Fruit fly (Drosophila melanogaster) whole organism, embryonic: Measurements from ENCODE around the gene Idh3a.

Source experiments
- Ada2b ChIP-seq: fragments of 200-800 bp; sonication (Bioruptor generic); IDR thresholded peaks from 2 replicates; pipeline ENCODE4 v1.3.6; 2022; ENCODE audit warnings: missing biosample characterization, missing genetic modification characterization
- Asciz ChIP-seq: fragments of 200-800 bp; sonication (Bioruptor generic); optimal IDR thresholded peaks from 2 replicates; lab custom pipeline; 2017; ENCODE audit warnings: missing biosample characterization, mild to moderate bottlenecking, missing genetic modification characterization, missing genetic modification reagents
- Atf3 ChIP-seq: fragments of 200-800 bp; sonication (Bioruptor generic); optimal IDR thresholded peaks from 3 replicates; lab custom pipeline; 2016; ENCODE audit warnings: missing biosample characterization, missing genetic modification characterization
- Awh ChIP-seq: fragments of 200-800 bp; sonication (Bioruptor generic); IDR thresholded peaks from 2 replicates; pipeline ENCODE4, ENCODE4 v1.3.6; 2022; ENCODE audit warnings: missing biosample characterization, missing genetic modification characterization
- B-H2 ChIP-seq: fragments of 200-800 bp; sonication (Bioruptor generic); optimal IDR thresholded peaks from 2 replicates; lab custom pipeline; 2018; ENCODE audit warnings: missing biosample characterization, mild to moderate bottlenecking, missing genetic modification characterization
- BEAF-32 ChIP-seq: fragments of 200-800 bp; sonication (Bioruptor generic); optimal IDR thresholded peaks from 3 replicates; lab custom pipeline; 2017; ENCODE audit warnings: missing biosample characterization, missing genetic modification characterization, mild to moderate bottlenecking, moderate library complexity, missing genetic modification reagents
- Bdp1 ChIP-seq: fragments of 200-800 bp; sonication (Bioruptor generic); optimal IDR thresholded peaks from 3 replicates; lab custom pipeline; 2016; ENCODE audit warnings: missing biosample characterization, missing genetic modification characterization
- CG13296 ChIP-seq: fragments of 200-800 bp; sonication (Bioruptor generic); optimal IDR thresholded peaks from 3 replicates; lab custom pipeline; 2018; ENCODE audit warnings: missing biosample characterization, mild to moderate bottlenecking, missing genetic modification characterization
- CG13894 ChIP-seq: fragments of 200-800 bp; sonication (Bioruptor generic); optimal IDR thresholded peaks from 3 replicates; lab custom pipeline; 2018; ENCODE audit warnings: missing biosample characterization, mild to moderate bottlenecking, missing genetic modification characterization, moderate library complexity
- CG14667 ChIP-seq: fragments of 200-800 bp; sonication (Bioruptor generic); IDR thresholded peaks from 2 replicates; pipeline ENCODE4 v1.3.6; 2022; ENCODE audit warnings: missing biosample characterization, missing genetic modification characterization
- CG15514 ChIP-seq: fragments of 200-800 bp; sonication (Bioruptor generic); optimal IDR thresholded peaks from 3 replicates; lab custom pipeline; 2017; ENCODE audit warnings: missing biosample characterization, missing genetic modification characterization, mild to moderate bottlenecking, moderate library complexity, missing genetic modification reagents
- CG16779 ChIP-seq: fragments of 200-800 bp; sonication (Bioruptor generic); IDR thresholded peaks from 2 replicates; pipeline ENCODE4 v1.3.6; 2022; ENCODE audit warnings: missing biosample characterization, missing genetic modification characterization
- CG17328 ChIP-seq: fragments of 200-800 bp; sonication (Bioruptor generic); IDR thresholded peaks from 2 replicates; pipeline ENCODE4 v1.3.6; 2022; ENCODE audit warnings: missing biosample characterization, missing genetic modification characterization
- CG2199 ChIP-seq: fragments of 200-800 bp; sonication (Bioruptor generic); IDR thresholded peaks from 3 replicates; pipeline ENCODE4 v1.3.6; 2022; ENCODE audit warnings: missing biosample characterization, missing genetic modification characterization
- CG3281 ChIP-seq: fragments of 200-800 bp; sonication (Bioruptor generic); optimal IDR thresholded peaks from 3 replicates; lab custom pipeline; 2017; ENCODE audit warnings: missing biosample characterization, mild to moderate bottlenecking, missing genetic modification characterization
- CG34376 ChIP-seq: fragments of 200-800 bp; sonication (Bioruptor generic); optimal IDR thresholded peaks from 2 replicates; lab custom pipeline; 2018; ENCODE audit warnings: missing biosample characterization, mild to moderate bottlenecking, missing genetic modification characterization
- CG3995 ChIP-seq: fragments of 200-800 bp; sonication (Bioruptor generic); optimal IDR thresholded peaks from 3 replicates; lab custom pipeline; 2016; ENCODE audit warnings: missing biosample characterization, missing genetic modification characterization
- CG42726 ChIP-seq: fragments of 200-800 bp; sonication (Bioruptor generic); IDR thresholded peaks from 2 replicates; pipeline ENCODE4 v1.3.6; 2022; ENCODE audit warnings: missing biosample characterization, missing genetic modification characterization; ENCODE audit not compliant: partially characterized antibody
- CG4282 ChIP-seq: fragments of 200-800 bp; sonication (Bioruptor generic); optimal IDR thresholded peaks from 2 replicates; lab custom pipeline; 2016; ENCODE audit warnings: missing biosample characterization, missing genetic modification characterization
- CkIIα-i1 ChIP-seq: fragments of 200-800 bp; sonication (Bioruptor generic); IDR thresholded peaks from 2 replicates; pipeline ENCODE4 v1.3.6; 2022; ENCODE audit warnings: missing biosample characterization, missing genetic modification characterization
- Dek ChIP-seq: fragments of 200-800 bp; sonication (Bioruptor generic); optimal IDR thresholded peaks from 3 replicates; lab custom pipeline; 2019; ENCODE audit warnings: missing biosample characterization, mild to moderate bottlenecking, missing genetic modification characterization, moderate library complexity
- Dll ChIP-seq: fragments of 200-800 bp; sonication (Bioruptor generic); IDR thresholded peaks from 4 replicates; pipeline ENCODE4 v1.3.6; 2022; ENCODE audit warnings: missing biosample characterization, missing genetic modification characterization; ENCODE audit not compliant: partially characterized antibody
- HLH54F ChIP-seq: fragments of 200-800 bp; sonication (Bioruptor generic); optimal IDR thresholded peaks from 3 replicates; lab custom pipeline; 2016; ENCODE audit warnings: missing biosample characterization, missing genetic modification characterization
- Hand ChIP-seq: fragments of 200-800 bp; sonication (Bioruptor generic); optimal IDR thresholded peaks from 2 replicates; lab custom pipeline; 2017; ENCODE audit warnings: mild to moderate bottlenecking, missing biosample characterization, missing genetic modification reagents, missing genetic modification characterization
- Hr51 ChIP-seq, 2 experiments: fragments of 200-800 bp; sonication (Bioruptor generic); optimal IDR thresholded peaks; 2 replicates in 1 of 2; 3 replicates in 1 of 2; lab custom pipeline; 2016 to 2018; ENCODE audit warnings: missing biosample characterization in 2 of 2, missing genetic modification characterization in 2 of 2, mild to moderate bottlenecking in 1 of 2, moderate library complexity in 1 of 2
- Kr ChIP-seq: fragments of 200-800 bp; sonication (Bioruptor generic); optimal IDR thresholded peaks from 2 replicates; lab custom pipeline; 2017; ENCODE audit warnings: missing biosample characterization, mild to moderate bottlenecking, missing genetic modification characterization
- Mad ChIP-seq: fragments of 200-800 bp; sonication (Bioruptor generic); optimal IDR thresholded peaks from 2 replicates; lab custom pipeline; 2016; ENCODE audit warnings: missing biosample characterization, missing genetic modification characterization
- Meics ChIP-seq: fragments of 200-800 bp; sonication (Bioruptor generic); optimal IDR thresholded peaks from 2 replicates; lab custom pipeline; 2017; ENCODE audit warnings: missing biosample characterization, mild to moderate bottlenecking, missing genetic modification characterization
- NC2α ChIP-seq: fragments of 200-800 bp; sonication (Bioruptor generic); optimal IDR thresholded peaks from 2 replicates; lab custom pipeline; 2016; ENCODE audit warnings: missing biosample characterization, missing genetic modification characterization
- Optix ChIP-seq: fragments of 200-800 bp; sonication (Bioruptor generic); IDR thresholded peaks from 3 replicates; pipeline ENCODE4 v1.3.6; 2022; ENCODE audit warnings: missing biosample characterization, missing genetic modification characterization
- Rfx ChIP-seq: fragments of 200-800 bp; sonication (Bioruptor generic); IDR thresholded peaks from 2 replicates; pipeline ENCODE4 v1.3.6; 2022; ENCODE audit warnings: missing biosample characterization, missing genetic modification characterization
- Rx ChIP-seq: fragments of 200-800 bp; sonication (Bioruptor generic); IDR thresholded peaks from 2 replicates; pipeline ENCODE4 v1.3.6; 2022; ENCODE audit warnings: missing biosample characterization, missing genetic modification characterization
- Vsx1 ChIP-seq: fragments of 200-800 bp; sonication (Bioruptor generic); optimal IDR thresholded peaks from 2 replicates; lab custom pipeline; 2017; ENCODE audit warnings: missing biosample characterization, mild to moderate bottlenecking, missing genetic modification characterization, missing genetic modification reagents
- amos ChIP-seq: fragments of 200-800 bp; sonication (Bioruptor generic); IDR thresholded peaks from 2 replicates; pipeline ENCODE4 v1.3.6; 2022; ENCODE audit warnings: missing biosample characterization, missing genetic modification characterization; ENCODE audit not compliant: partially characterized antibody
- ap ChIP-seq: fragments of 200-800 bp; sonication (Bioruptor generic); IDR thresholded peaks from 2 replicates; pipeline ENCODE4 v1.3.6; 2022; ENCODE audit warnings: missing biosample characterization, missing genetic modification characterization
- cas ChIP-seq: fragments of 200-800 bp; sonication (Bioruptor generic); IDR thresholded peaks from 2 replicates; pipeline ENCODE4 v1.3.6; 2022; ENCODE audit warnings: missing biosample characterization, missing genetic modification characterization
- ci ChIP-seq: fragments of 200-800 bp; sonication (Bioruptor generic); IDR thresholded peaks from 3 replicates; pipeline ENCODE4 v1.3.6; 2022; ENCODE audit warnings: missing biosample characterization, missing genetic modification characterization
- crol ChIP-seq: fragments of 200-800 bp; sonication (Bioruptor generic); IDR thresholded peaks from 2 replicates; pipeline ENCODE4 v1.3.6; 2022; ENCODE audit warnings: missing biosample characterization, missing genetic modification characterization
- dimm ChIP-seq: fragments of 200-800 bp; sonication (Bioruptor generic); IDR thresholded peaks from 2 replicates; pipeline ENCODE4 v1.3.6; 2022; ENCODE audit warnings: missing biosample characterization, missing genetic modification characterization
- dm ChIP-seq: fragments of 200-800 bp; sonication (Bioruptor generic); optimal IDR thresholded peaks from 3 replicates; lab custom pipeline; 2016; ENCODE audit warnings: missing biosample characterization, missing genetic modification characterization
- gro ChIP-seq: fragments of 200-800 bp; sonication (Bioruptor generic); optimal IDR thresholded peaks from 2 replicates; lab custom pipeline; 2016; ENCODE audit warnings: missing biosample characterization, missing genetic modification characterization
- lab ChIP-seq: fragments of 200-800 bp; sonication (Bioruptor generic); optimal IDR thresholded peaks from 3 replicates; lab custom pipeline; 2017; ENCODE audit warnings: missing biosample characterization, missing genetic modification characterization, mild to moderate bottlenecking, moderate library complexity, missing genetic modification reagents
- luna ChIP-seq: fragments of 200-800 bp; sonication (Bioruptor generic); optimal IDR thresholded peaks from 2 replicates; lab custom pipeline; 2016; ENCODE audit warnings: missing biosample characterization, missing genetic modification characterization
- phol ChIP-seq: fragments of 200-800 bp; sonication (Bioruptor generic); optimal IDR thresholded peaks from 3 replicates; lab custom pipeline; 2018; ENCODE audit warnings: missing biosample characterization, mild to moderate bottlenecking, missing genetic modification characterization, moderate library complexity
- pita ChIP-seq: fragments of 200-800 bp; sonication (Bioruptor generic); optimal IDR thresholded peaks from 2 replicates; lab custom pipeline; 2017; ENCODE audit warnings: missing biosample characterization, mild to moderate bottlenecking, missing genetic modification characterization
- prd ChIP-seq, 3 experiments: fragments of >200 bp in 2 of 3; fragments of 200-800 bp in 1 of 3; sonication (Bioruptor generic) in 1 of 3; optimal IDR thresholded peaks in 2 of 3; IDR thresholded peaks in 1 of 3; 2 replicates in 2 of 3; 3 replicates in 1 of 3; pipeline versions ENCODE4 v1.3.6 to Lab custom; 2017 to 2022; ENCODE audit warnings: missing biosample characterization in 1 of 3, missing genetic modification characterization in 1 of 3
- sd ChIP-seq: fragments of 200-800 bp; sonication (Bioruptor generic); optimal IDR thresholded peaks from 3 replicates; lab custom pipeline; 2018; ENCODE audit warnings: missing biosample characterization, mild to moderate bottlenecking, missing genetic modification characterization, moderate library complexity
- so ChIP-seq: fragments of 200-800 bp; sonication (Bioruptor generic); IDR thresholded peaks from 3 replicates; pipeline ENCODE4 v1.3.6; 2022; ENCODE audit warnings: missing biosample characterization, missing genetic modification characterization
- wdn ChIP-seq: fragments of 200-800 bp; sonication (Bioruptor generic); IDR thresholded peaks from 2 replicates; pipeline ENCODE4 v1.3.6; 2022; ENCODE audit warnings: missing biosample characterization, missing genetic modification characterization

Gene Idh3a

DNA sequence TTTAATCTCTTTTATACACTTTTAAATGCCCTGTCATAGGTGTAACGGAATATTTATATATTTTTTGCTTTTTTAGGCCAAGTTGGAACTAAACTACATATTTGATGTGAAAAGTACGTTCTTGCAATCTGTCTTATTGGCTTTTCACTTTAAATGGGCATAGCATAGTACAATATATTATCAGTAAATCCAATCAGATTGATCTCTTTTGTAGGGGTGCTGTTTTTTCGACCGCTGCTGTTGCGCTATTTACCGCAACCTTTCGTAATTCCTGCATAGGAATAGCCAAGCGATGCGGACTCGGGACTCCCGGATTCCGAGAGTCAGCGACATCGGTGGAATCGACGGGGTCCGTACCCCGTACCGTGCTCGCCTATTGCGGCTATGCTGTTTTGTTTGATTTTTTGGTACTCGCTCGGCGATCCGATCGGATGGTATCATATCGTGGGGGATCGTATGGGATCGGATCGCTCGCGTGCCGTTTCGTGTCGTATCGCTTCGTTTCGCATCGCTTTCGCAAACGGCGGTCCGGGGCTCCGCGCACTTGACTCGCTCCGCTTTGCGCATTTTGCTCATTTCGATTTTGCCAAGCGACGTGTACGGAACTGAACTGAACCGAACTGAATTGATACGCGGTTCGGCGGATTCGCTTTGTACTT is 23.7 kb downstream of the Idh3a start (continued):
- TF ChIP-seq B-H2 (GFP tag; lab: Kevin White, UChicago), result peak; percentile 27
- no peak for TF ChIP-seq Optix (GFP tag; lab: Robert Waterston, UW)
- TF ChIP-seq gro, result peak; percentile 78
- no peak for TF ChIP-seq Awh
- peak; percentile 95 for TF ChIP-seq CG13894 (tag; lab: Kevin White, UChicago)
- TF ChIP-seq HLH54F (GFP tag; lab: Kevin White, UChicago), result no peak
- peak; percentile 12 for TF ChIP-seq CG3281 (GFP tag; lab: Kevin White, UChicago)
- TF ChIP-seq CG4282 (GFP tag; lab: Kevin White, UChicago), result no peak
- peak; percentile 29; the same call in 1 of the 2 replicates for TF ChIP-seq CG42726 (GFP tag; lab: Robert Waterston, UW)
- TF ChIP-seq CG34376 (GFP tag; lab: Kevin White, UChicago), result peak; percentile 89
- no peak for TF ChIP-seq CG14667 (GFP tag; lab: Robert Waterston, UW)
- TF ChIP-seq pita (GFP tag; lab: Kevin White, UChicago), result no peak
- peak; percentile 54 for TF ChIP-seq sd (tag; lab: Kevin White, UChicago)
- peak; percentile 71 for TF ChIP-seq CG15514 (GFP tag; lab: Kevin White, UChicago)
- TF ChIP-seq CG3995 (GFP tag; lab: Kevin White, UChicago), result no peak
- TF ChIP-seq Hand, result peak; percentile 43
- peak; percentile 48; the same call in 1 of the 2 replicates for TF ChIP-seq amos (GFP tag; lab: Robert Waterston, UW)
- TF ChIP-seq Kr, result no peak
- TF ChIP-seq so, result peak; percentile 80; the same call in 2 of the 3 replicates
- TF ChIP-seq wdn, result peak; percentile 11; the same call in 1 of the 2 replicates
- TF ChIP-seq Vsx1 (GFP tag; lab: Kevin White, UChicago), result no peak
- no peak for TF ChIP-seq Dll (GFP tag; lab: Robert Waterston, UW)
- TF ChIP-seq Ada2b (GFP tag; lab: Robert Waterston, UW), result no peak; the same call in 1 of the 2 replicates
- no peak for TF ChIP-seq CkIIα-i1 (GFP tag; lab: Robert Waterston, UW)
- peak; percentile 15; the same call in 1 of the 2 replicates for TF ChIP-seq CG16779 (GFP tag; lab: Robert Waterston, UW)
- TF ChIP-seq dimm (GFP tag; lab: Robert Waterston, UW), result no peak
- TF ChIP-seq prd (optimal IDR thresholded peaks at IDR 0.05; lab: Kevin White, UChicago), result no peak
- TF ChIP-seq prd (GFP tag; IDR thresholded peaks at IDR 0.05; lab: Robert Waterston, UW), result no peak
- no peak for TF ChIP-seq dm (GFP tag; lab: Kevin White, UChicago)
- no peak for TF ChIP-seq NC2α
- TF ChIP-seq luna, result no peak
- no peak for TF ChIP-seq CG17328
- TF ChIP-seq Mad (GFP tag; lab: Kevin White, UChicago), result no peak
- TF ChIP-seq Meics (GFP tag; lab: Kevin White, UChicago), result peak; percentile 1
- TF ChIP-seq CG13296 (GFP tag; lab: Kevin White, UChicago), result peak; percentile 19
- peak; percentile 58 for TF ChIP-seq Rfx (GFP tag; lab: Robert Waterston, UW)
- no peak for TF ChIP-seq Hr51 (GFP tag; optimal IDR thresholded peaks at IDR 0.05; lab: Kevin White, UChicago)
- 0 out of 2 replicates have a peak, but pooled peaks have one; percentile 5 for TF ChIP-seq cas (GFP tag; lab: Robert Waterston, UW)
- no peak for TF ChIP-seq Atf3 (GFP tag; lab: Kevin White, UChicago)
- TF ChIP-seq crol (GFP tag; lab: Robert Waterston, UW), result no peak
- peak; percentile 1 for TF ChIP-seq BEAF-32 (GFP tag; lab: Kevin White, UChicago)
- TF ChIP-seq Asciz, result no peak
- no peak for TF ChIP-seq ap
- no peak for TF ChIP-seq phol (tag; lab: Kevin White, UChicago)
- no peak for TF ChIP-seq Bdp1 (GFP tag; lab: Kevin White, UChicago)
- TF ChIP-seq Dek (tag; lab: Kevin White, UChicago), result no peak
- TF ChIP-seq ci (GFP tag; lab: Robert Waterston, UW), result peak; percentile 45; the same call in 1 of the 3 replicates
- TF ChIP-seq CG2199 (GFP tag; lab: Robert Waterston, UW), result no peak
- TF ChIP-seq Rx, result 0 out of 2 replicates have a peak, but pooled peaks have one; percentile 12
- TF ChIP-seq lab (GFP tag; lab: Kevin White, UChicago), result peak; percentile 74
